Worm (Caenorhabditis elegans) whole organism, young adult: Measurements from ENCODE around the gene aex-3.

Experiments
- C06A6.2 ChIP-seq: fragments of 200-800 bp; sonication (Bioruptor generic); conservative IDR thresholded peaks from 2 replicates; pipeline ENCODE4 v1.3.6; 2022; ENCODE audit warnings: missing genetic modification characterization, missing compliant biosample characterization
- C17E4.6 ChIP-seq: fragments of 200-800 bp; sonication (Bioruptor generic); IDR thresholded peaks from 2 replicates; pipeline ENCODE4 v1.3.6; 2022; ENCODE audit warnings: missing genetic modification reagents, missing genetic modification characterization, missing compliant biosample characterization
- F23B12.7 ChIP-seq: sonication (generic microtip); optimal IDR thresholded peaks from 2 replicates; lab custom pipeline; 2017; ENCODE audit warnings: missing genetic modification characterization, mild to moderate bottlenecking, missing compliant biosample characterization, antibody characterized with exemption, moderate library complexity; ENCODE audit not compliant: insufficient read depth
- F33H1.4 ChIP-seq: fragments of 200-800 bp; sonication (Bioruptor generic); IDR thresholded peaks from 2 replicates; pipeline ENCODE4 v1.3.6; 2022; ENCODE audit warnings: missing genetic modification reagents, missing genetic modification characterization, missing compliant biosample characterization
- F49E8.2 ChIP-seq: sonication (generic microtip); optimal IDR thresholded peaks from 3 replicates; lab custom pipeline; 2017; ENCODE audit warnings: missing genetic modification characterization, mild to moderate bottlenecking, missing compliant biosample characterization, antibody characterized with exemption, moderate library complexity; ENCODE audit not compliant: insufficient read depth
- K11D2.4 ChIP-seq: fragments of 200-800 bp; sonication (Bioruptor generic); IDR thresholded peaks from 2 replicates; pipeline ENCODE4 v1.3.6; 2022; ENCODE audit warnings: missing genetic modification reagents, missing genetic modification characterization, missing compliant biosample characterization
- K12H6.12 ChIP-seq: fragments of 200-800 bp; sonication (Bioruptor generic); optimal IDR thresholded peaks from 2 replicates; lab custom pipeline; 2018; ENCODE audit warnings: mild to moderate bottlenecking, missing genetic modification characterization, missing compliant biosample characterization
- T26A5.8 ChIP-seq: sonication (generic microtip); optimal IDR thresholded peaks from 2 replicates; lab custom pipeline; 2016; ENCODE audit warnings: missing genetic modification characterization, missing compliant biosample characterization
- Y95B8A.8 ChIP-seq: fragments of 200-800 bp; sonication (Bioruptor generic); IDR thresholded peaks from 2 replicates; pipeline ENCODE4 v1.3.6; 2022; ENCODE audit warnings: missing genetic modification reagents, missing genetic modification characterization, missing compliant biosample characterization
- ZK185.1 ChIP-seq: sonication (generic microtip); optimal IDR thresholded peaks from 2 replicates; lab custom pipeline; 2016; ENCODE audit warnings: mild to moderate bottlenecking, missing genetic modification characterization, missing compliant biosample characterization; ENCODE audit not compliant: poor library complexity, severe bottlenecking
- akir-1 ChIP-seq: fragments of 200-800 bp; sonication (Bioruptor generic); optimal IDR thresholded peaks from 2 replicates; lab custom pipeline; 2018; ENCODE audit warnings: mild to moderate bottlenecking, missing genetic modification characterization, moderate library complexity, missing compliant biosample characterization
- ama-1 ChIP-seq, 3 experiments: fragments of 150-350 bp in 1 of 3; sonication (generic microtip) in 2 of 3; optimal IDR thresholded peaks; 2 replicates each; lab custom pipeline; 2014 to 2018; ENCODE audit warnings: missing biosample characterization in 2 of 3, missing genetic modification characterization in 2 of 3, missing genetic modification reagents in 2 of 3
- aptf-3 ChIP-seq: fragments of 200-800 bp; sonication (Bioruptor generic); IDR thresholded peaks from 2 replicates; pipeline ENCODE4 v1.3.6; 2022; ENCODE audit warnings: missing genetic modification characterization, missing compliant biosample characterization
- attf-3 ChIP-seq: fragments of 200-800 bp; sonication (Bioruptor generic); conservative IDR thresholded peaks from 2 replicates; pipeline ENCODE4 v1.3.6; 2022; ENCODE audit warnings: missing genetic modification reagents, missing genetic modification characterization, missing compliant biosample characterization
- bed-1 ChIP-seq: fragments of 200-800 bp; sonication (Bioruptor generic); IDR thresholded peaks from 2 replicates; pipeline ENCODE4 v1.3.6; 2022; ENCODE audit warnings: missing genetic modification reagents, missing genetic modification characterization, missing compliant biosample characterization
- ccch-3 ChIP-seq: fragments of 200-800 bp; sonication (Bioruptor generic); optimal IDR thresholded peaks from 2 replicates; lab custom pipeline; 2018; ENCODE audit warnings: mild to moderate bottlenecking, missing genetic modification characterization, missing compliant biosample characterization
- ceh-27 ChIP-seq: fragments of 200-800 bp; sonication (Bioruptor generic); optimal IDR thresholded peaks from 2 replicates; lab custom pipeline; 2018; ENCODE audit warnings: mild to moderate bottlenecking, missing genetic modification characterization, moderate library complexity, missing compliant biosample characterization
- ceh-58 ChIP-seq: fragments of 200-800 bp; sonication (Bioruptor generic); IDR thresholded peaks from 2 replicates; pipeline ENCODE4 v1.3.6; 2022; ENCODE audit warnings: missing genetic modification characterization, missing compliant biosample characterization
- die-1 ChIP-seq: sonication (generic microtip); optimal IDR thresholded peaks from 2 replicates; lab custom pipeline; 2016; ENCODE audit warnings: missing genotype, mild to moderate bottlenecking, missing genetic modification characterization, missing compliant biosample characterization
- dox-1 ChIP-seq: fragments of 200-800 bp; sonication (Bioruptor generic); IDR thresholded peaks from 2 replicates; pipeline ENCODE4 v1.3.6; 2022; ENCODE audit warnings: missing genetic modification reagents, missing genetic modification characterization, missing compliant biosample characterization
- dpl-1 ChIP-seq: fragments of 150-350 bp; optimal IDR thresholded peaks from 2 replicates; lab custom pipeline; 2014; ENCODE audit warnings: missing biosample characterization, missing genetic modification reagents, missing genetic modification characterization
- efl-1 ChIP-seq: fragments of 150-350 bp; optimal IDR thresholded peaks from 2 replicates; lab custom pipeline; 2014; ENCODE audit warnings: missing biosample characterization, missing genetic modification reagents, missing genetic modification characterization
- egrh-3 ChIP-seq: fragments of 200-800 bp; sonication (Bioruptor generic); IDR thresholded peaks from 2 replicates; pipeline ENCODE4 v1.3.6; 2022; ENCODE audit warnings: missing genetic modification reagents, missing genetic modification characterization, missing compliant biosample characterization
- fkh-3 ChIP-seq: sonication (generic microtip); optimal IDR thresholded peaks from 2 replicates; lab custom pipeline; 2016; ENCODE audit warnings: mild to moderate bottlenecking, missing genetic modification characterization, missing compliant biosample characterization
- hlh-12 ChIP-seq: sonication (generic microtip); optimal IDR thresholded peaks from 2 replicates; lab custom pipeline; 2016; ENCODE audit warnings: missing genetic modification characterization, missing compliant biosample characterization
- hmg-1.2 ChIP-seq: fragments of 200-800 bp; sonication (Bioruptor generic); IDR thresholded peaks from 2 replicates; pipeline ENCODE4 v1.3.6; 2022; ENCODE audit warnings: missing genetic modification reagents, missing genetic modification characterization, missing compliant biosample characterization
- hmg-20 ChIP-seq: fragments of 200-800 bp; sonication (Bioruptor generic); IDR thresholded peaks from 2 replicates; pipeline ENCODE4 v1.3.6; 2022; ENCODE audit warnings: missing genetic modification reagents, missing genetic modification characterization, missing compliant biosample characterization
- hrde-1 ChIP-seq: sonication (generic microtip); optimal IDR thresholded peaks from 2 replicates; lab custom pipeline; 2016; ENCODE audit warnings: missing genetic modification characterization, mild to moderate bottlenecking, missing compliant biosample characterization, moderate library complexity, missing genotype, missing genetic modification reagents, borderline replicate concordance
- lag-1 ChIP-seq: fragments of 200-800 bp; sonication (Bioruptor generic); IDR thresholded peaks from 2 replicates; pipeline ENCODE4 v1.3.6; 2022; ENCODE audit warnings: missing genetic modification reagents, missing genetic modification characterization, missing compliant biosample characterization
- let-526 ChIP-seq: fragments of 200-800 bp; sonication (Bioruptor generic); IDR thresholded peaks from 2 replicates; pipeline ENCODE4 v1.3.6; 2022; ENCODE audit warnings: missing genetic modification reagents, missing genetic modification characterization, missing compliant biosample characterization
- let-607 ChIP-seq, 2 experiments: fragments of 200-800 bp in 1 of 2; sonication (Bioruptor generic) in 1 of 2; sonication (generic microtip) in 1 of 2; optimal IDR thresholded peaks; 2 replicates each; lab custom pipeline; 2016 to 2018; ENCODE audit warnings: mild to moderate bottlenecking in 2 of 2, missing compliant biosample characterization in 2 of 2, missing genetic modification characterization in 2 of 2, moderate library complexity in 2 of 2, missing genotype in 1 of 2
- lin-35 ChIP-seq, 3 experiments: fragments of 150-350 bp in 2 of 3; sonication (generic microtip) in 1 of 3; optimal IDR thresholded peaks; 2 replicates each; lab custom pipeline; 2014 to 2018; ENCODE audit warnings: missing biosample characterization in 3 of 3, missing genetic modification characterization in 3 of 3, missing genetic modification reagents in 3 of 3
- lin-54 ChIP-seq: fragments of 200-800 bp; sonication (Bioruptor generic); optimal IDR thresholded peaks from 2 replicates; lab custom pipeline; 2018; ENCODE audit warnings: mild to moderate bottlenecking, missing genetic modification characterization, missing compliant biosample characterization
- nhr-120 ChIP-seq: fragments of 200-800 bp; sonication (Bioruptor generic); IDR thresholded peaks from 2 replicates; pipeline ENCODE4 v1.3.6; 2022; ENCODE audit warnings: missing genetic modification characterization, missing compliant biosample characterization
- nhr-179 ChIP-seq: sonication (generic microtip); optimal IDR thresholded peaks from 2 replicates; lab custom pipeline; 2016; ENCODE audit warnings: mild to moderate bottlenecking, missing genetic modification characterization, missing compliant biosample characterization
- rcor-1 ChIP-seq: fragments of 200-800 bp; sonication (Bioruptor generic); IDR thresholded peaks from 2 replicates; pipeline ENCODE4 v1.3.6; 2022; ENCODE audit warnings: missing genetic modification reagents, missing genetic modification characterization, missing compliant biosample characterization
- repo-1 ChIP-seq: sonication (generic microtip); optimal IDR thresholded peaks from 2 replicates; lab custom pipeline; 2017; ENCODE audit warnings: mild to moderate bottlenecking, missing genetic modification characterization, missing compliant biosample characterization
- rpc-1 ChIP-seq, 2 experiments: fragments of 150-350 bp in 1 of 2; sonication (generic microtip) in 1 of 2; optimal IDR thresholded peaks; 2 replicates each; lab custom pipeline; 2014 to 2018; ENCODE audit warnings: missing biosample characterization in 1 of 2, missing genetic modification characterization in 1 of 2, missing genetic modification reagents in 1 of 2, missing genotype in 1 of 2
- sea-2 ChIP-seq: fragments of 200-800 bp; sonication (Bioruptor generic); IDR thresholded peaks from 2 replicates; pipeline ENCODE4 v1.3.6; 2022; ENCODE audit warnings: missing genetic modification characterization, missing compliant biosample characterization
- snpc-1.1 ChIP-seq: sonication (generic microtip); optimal IDR thresholded peaks from 2 replicates; lab custom pipeline; 2017; ENCODE audit warnings: missing genetic modification characterization, mild to moderate bottlenecking, missing compliant biosample characterization, antibody characterized with exemption, moderate library complexity, missing genotype, missing genetic modification reagents; ENCODE audit not compliant: insufficient read depth
- snpc-3.4 ChIP-seq: sonication (generic microtip); optimal IDR thresholded peaks from 2 replicates; lab custom pipeline; 2017; ENCODE audit warnings: missing genetic modification characterization, mild to moderate bottlenecking, missing compliant biosample characterization, antibody characterized with exemption, moderate library complexity, missing genotype, missing genetic modification reagents
- tlf-1 ChIP-seq: fragments of 200-800 bp; sonication (Bioruptor generic); optimal IDR thresholded peaks from 2 replicates; lab custom pipeline; 2018; ENCODE audit warnings: mild to moderate bottlenecking, missing genetic modification characterization, missing compliant biosample characterization
- unc-62 ChIP-seq: fragments of 150-350 bp; optimal IDR thresholded peaks from 2 replicates; lab custom pipeline; 2014; ENCODE audit warnings: missing biosample characterization, missing genetic modification reagents, missing genetic modification characterization
- zfh-2 ChIP-seq: fragments of 200-800 bp; sonication (Bioruptor generic); conservative IDR thresholded peaks from 2 replicates; pipeline ENCODE4 v1.3.6; 2022; ENCODE audit warnings: missing genetic modification reagents, missing genetic modification characterization, missing compliant biosample characterization
- ztf-22 ChIP-seq: fragments of 200-800 bp; sonication (Bioruptor generic); optimal IDR thresholded peaks from 2 replicates; lab custom pipeline; 2018; ENCODE audit warnings: mild to moderate bottlenecking, missing genetic modification characterization, moderate library complexity, missing compliant biosample characterization
- ztf-6 ChIP-seq: fragments of 200-800 bp; sonication (Bioruptor generic); IDR thresholded peaks from 2 replicates; pipeline ENCODE4 v1.3.6; 2022; ENCODE audit warnings: missing genetic modification reagents, missing genetic modification characterization, missing compliant biosample characterization

Gene aex-3

ce11 chrX:768061-768646, 8.6 kb upstream of the aex-3 start, which contains the start of the genes trap-2 and ile-2 (continued):
- TF ChIP-seq sea-2 (no peak), snpc-1.1 (tag; lab: Kevin White, UChicago) (no peak), ceh-58 (GFP tag; lab: Robert Waterston, UW) (no peak), tlf-1 (peak; percentile 76), ztf-22 (GFP tag; lab: Kevin White, UChicago) (peak; percentile 49), hrde-1 (no peak), hmg-20 (GFP tag; lab: Robert Waterston, UW) (peak; percentile 60; the same call in 1 of the 2 replicates), K11D2.4 (GFP tag; lab: Robert Waterston, UW) (peak; percentile 40; the same call in 1 of the 2 replicates), snpc-3.4 (tag; lab: Kevin White, UChicago) (no peak), dox-1 (peak; percentile 96), hmg-1.2 (peak; percentile 68), ama-1 (optimal IDR thresholded peaks at IDR 0.05; lab: Kevin White, UChicago) (no peak), ama-1 (GFP tag; optimal IDR thresholded peaks at IDR 0.05; lab: Kevin White, UChicago) (no peak), ccch-3 (no peak), egrh-3 (GFP tag; lab: Robert Waterston, UW) (peak; percentile 84), nhr-179 (no peak), C06A6.2 (peak; percentile 61), bed-1 (GFP tag; lab: Robert Waterston, UW) (no peak), unc-62 (GFP tag; lab: Kevin White, UChicago) (peak; percentile 56), ztf-6 (GFP tag; lab: Robert Waterston, UW) (0 out of 2 replicates have a peak, but pooled peaks have one; percentile 66), F49E8.2 (tag; lab: Kevin White, UChicago) (no peak), hlh-12 (no peak), efl-1 (no peak), akir-1 (no peak), F33H1.4 (no peak), T26A5.8 (tag; lab: Kevin White, UChicago) (no peak), Y95B8A.8 (GFP tag; lab: Robert Waterston, UW) (no peak), ZK185.1 (peak; percentile 72), K12H6.12 (tag; lab: Kevin White, UChicago) (peak; percentile 96), fkh-3 (tag; lab: Kevin White, UChicago) (no peak), dpl-1 (GFP tag; lab: Kevin White, UChicago) (no peak), lin-54 (GFP tag; lab: Kevin White, UChicago) (peak; percentile 73), rpc-1 (optimal IDR thresholded peaks at IDR 0.05; lab: Kevin White, UChicago) (no peak), rpc-1 (tag; optimal IDR thresholded peaks at IDR 0.05; lab: Kevin White, UChicago) (no peak), lin-35 (GFP tag; optimal IDR thresholded peaks at IDR 0.05; lab: Kevin White, UChicago) (peak in 1 of 3 experiments; percentile 15), let-526 (GFP tag; lab: Robert Waterston, UW) (no peak), repo-1 (tag; lab: Kevin White, UChicago) (peak; percentile 62), nhr-120 (GFP tag; lab: Robert Waterston, UW) (0 out of 2 replicates have a peak, but pooled peaks have one; percentile 17), ceh-27 (GFP tag; lab: Kevin White, UChicago) (peak; percentile 91), F23B12.7 (tag; lab: Kevin White, UChicago) (peak; percentile 37), zfh-2 (peak; percentile 99), attf-3 (GFP tag; lab: Robert Waterston, UW) (0 out of 2 replicates have a peak, but pooled peaks have one; percentile 23), die-1 (peak; percentile 10), aptf-3 (GFP tag; lab: Robert Waterston, UW) (no peak), rcor-1 (peak; percentile 59), C17E4.6 (no peak), let-607 (tag; optimal IDR thresholded peaks at IDR 0.05; lab: Kevin White, UChicago) (peak; percentile 100), lag-1 (GFP tag; lab: Robert Waterston, UW) (no peak)
